Worm (Caenorhabditis elegans): ENCODE data around the gene sru-20.

- TF ChIP-seq pqm-1 (tag; optimal IDR thresholded peaks at IDR 0.05), result no peak
- TF ChIP-seq dve-1 (tag; optimal IDR thresholded peaks at IDR 0.05), result no peak
These were observed 30.1 kb downstream of the sru-20 start, which contains the start of gene eak-4 for ce11 chrIV:12525409-12525808.
